Fruit fly (Drosophila melanogaster): ENCODE data around the gene CG8534.

The CG8534 gene

dm6 chr3R:9808946-9809545 lies 3.5 kb upstream of the CG8534 start, which contains the start of gene FBXO11 (continued):
- no peak for TF ChIP-seq CG10631 (GFP tag; optimal IDR thresholded peaks at IDR 0.05)
- TF ChIP-seq salr (GFP tag; optimal IDR thresholded peaks at IDR 0.05) = peak in 1 of 2 experiments; percentile 19
- no peak for TF ChIP-seq net (GFP tag; optimal IDR thresholded peaks at IDR 0.05)
- TF ChIP-seq CG8319 (GFP tag; optimal IDR thresholded peaks at IDR 0.05) = no peak
- TF ChIP-seq Hr4 (GFP tag; optimal IDR thresholded peaks at IDR 0.05) = no peak
- TF ChIP-seq eg (GFP tag; IDR thresholded peaks at IDR 0.05) = peak; percentile 80
- TF ChIP-seq CG32006 (GFP tag; optimal IDR thresholded peaks at IDR 0.05) = no peak
- TF ChIP-seq CG11902 (GFP tag; optimal IDR thresholded peaks at IDR 0.05) = no peak

dm6 chr3R:9813861-9814260 lies 1.3 kb downstream of the CG8534 start, which contains the start of gene eloF:
Gene eloF, plus strand, starts transcription at chr3R:9814161.
- no peak for TF ChIP-seq acj6 (GFP tag; optimal IDR thresholded peaks at IDR 0.05)
- TF ChIP-seq fkh (GFP tag; optimal IDR thresholded peaks at IDR 0.05) = no peak
- no peak for TF ChIP-seq Eip93F (GFP tag; optimal IDR thresholded peaks at IDR 0.05)
- no peak for TF ChIP-seq Eip78C (GFP tag)
- TF ChIP-seq CG9139 (GFP tag; optimal IDR thresholded peaks at IDR 0.05) = no peak
- no peak for TF ChIP-seq CG8319 (GFP tag; optimal IDR thresholded peaks at IDR 0.05)
- TF ChIP-seq Smox (GFP tag; optimal IDR thresholded peaks at IDR 0.05) = no peak
- no peak for TF ChIP-seq Eip75B (GFP tag; optimal IDR thresholded peaks at IDR 0.05)
- no peak for TF ChIP-seq CG3919 (GFP tag; optimal IDR thresholded peaks at IDR 0.05)
- TF ChIP-seq spab (GFP tag; optimal IDR thresholded peaks at IDR 0.05) = no peak
- TF ChIP-seq CG6163 (GFP tag; IDR thresholded peaks at IDR 0.05) = no peak
- no peak for TF ChIP-seq CG8119 (GFP tag; IDR thresholded peaks at IDR 0.05)
- TF ChIP-seq CG10631 (GFP tag; optimal IDR thresholded peaks at IDR 0.05) = no peak
- TF ChIP-seq fd59A (GFP tag; optimal IDR thresholded peaks at IDR 0.05) = no peak

dm6 chr3R:9816879-9817278 lies 4.3 kb downstream of the CG8534 start, which contains the start of gene CG16904:
Gene CG16904, minus strand, starts transcription at chr3R:9816979.
- TF ChIP-seq CG11294 (GFP tag; IDR thresholded peaks at IDR 0.05) (no peak), spab (GFP tag; optimal IDR thresholded peaks at IDR 0.05) (no peak), pdm3 (GFP tag; optimal IDR thresholded peaks at IDR 0.05) (no peak), eg (GFP tag; IDR thresholded peaks at IDR 0.05) (no peak), Gug (GFP tag; IDR thresholded peaks at IDR 0.05) (no peak), achi (GFP tag; optimal IDR thresholded peaks at IDR 0.05) (no peak), CG6854 (GFP tag; optimal IDR thresholded peaks at IDR 0.05) (no peak), acj6 (GFP tag; optimal IDR thresholded peaks at IDR 0.05) (no peak), CG8632 (GFP tag; optimal IDR thresholded peaks at IDR 0.05) (no peak), CG32006 (GFP tag; optimal IDR thresholded peaks at IDR 0.05) (no peak), CG11902 (GFP tag; optimal IDR thresholded peaks at IDR 0.05) (no peak), CG10669 (GFP tag; optimal IDR thresholded peaks at IDR 0.05) (no peak), dac (GFP tag; optimal IDR thresholded peaks at IDR 0.05) (no peak), net (GFP tag; optimal IDR thresholded peaks at IDR 0.05) (no peak), fd85E (GFP tag; optimal IDR thresholded peaks at IDR 0.05) (no peak), CG7368 (GFP tag; optimal IDR thresholded peaks at IDR 0.05) (no peak), ss (GFP tag; optimal IDR thresholded peaks at IDR 0.05) (no peak)

dm6 chr3R:9818295-9818694 lies 5.7 kb downstream of the CG8534 start, which contains the start of gene CG9459:
Gene CG9459, minus strand, starts transcription at chr3R:9818395.
- TF ChIP-seq CG34406 (GFP tag; optimal IDR thresholded peaks at IDR 0.05) (no peak), CG16779 (tag; optimal IDR thresholded peaks at IDR 0.05) (no peak), salr (GFP tag; optimal IDR thresholded peaks at IDR 0.05) (no peak), esn (GFP tag; optimal IDR thresholded peaks at IDR 0.05) (no peak), CG3919 (GFP tag; optimal IDR thresholded peaks at IDR 0.05) (no peak), CG10669 (GFP tag; optimal IDR thresholded peaks at IDR 0.05) (no peak), fkh (GFP tag; optimal IDR thresholded peaks at IDR 0.05) (no peak)
